Fruit fly (Drosophila melanogaster): ENCODE measurements around the gene CG2991.
A peak's percentile ranks its signal among the peaks of the same experiment; 100 is the strongest.

The CG2991 gene

dm6 chr2L:2907776-2908175 lies 50.8 kb downstream of the CG2991 start (continued):
- no peak for TF ChIP-seq D19A (tag; optimal IDR thresholded peaks at IDR 0.05)
- no peak for TF ChIP-seq CG3281 (GFP tag; optimal IDR thresholded peaks at IDR 0.05)
- TF ChIP-seq CG6175 (GFP tag; IDR thresholded peaks at IDR 0.05) = 0 out of 3 replicates have a peak, but pooled peaks have one; percentile 29
- TF ChIP-seq CG13775 (GFP tag; optimal IDR thresholded peaks at IDR 0.05) = no peak
- TF ChIP-seq aop (GFP tag; IDR thresholded peaks at IDR 0.05) = no peak
- 0 out of 4 replicates have a peak, but pooled peaks have one; percentile 18 for TF ChIP-seq chinmo (GFP tag; IDR thresholded peaks at IDR 0.05; ENCODE audit: partially characterized antibody)
- TF ChIP-seq CG10654 (GFP tag; optimal IDR thresholded peaks at IDR 0.05) = no peak
- TF ChIP-seq CG4707 (GFP tag; optimal IDR thresholded peaks at IDR 0.05) = no peak
- no peak for TF ChIP-seq Dip3 (GFP tag; optimal IDR thresholded peaks at IDR 0.05)
- no peak for TF ChIP-seq CG12744 (GFP tag; optimal IDR thresholded peaks at IDR 0.05)
- TF ChIP-seq rib (GFP tag; IDR thresholded peaks at IDR 0.05) = 0 out of 2 replicates have a peak, but pooled peaks have one; percentile 30
- no peak for TF ChIP-seq CG8765 (GFP tag; IDR thresholded peaks at IDR 0.05)
- no peak for TF ChIP-seq Fer3 (tag; optimal IDR thresholded peaks at IDR 0.05)
- no peak for TF ChIP-seq CG1233 (GFP tag; optimal IDR thresholded peaks at IDR 0.05)
- peak; percentile 44 for TF ChIP-seq Med (GFP tag)
- TF ChIP-seq CG2202 (tag; optimal IDR thresholded peaks at IDR 0.05) = no peak
- no peak for TF ChIP-seq CG11504 (tag; optimal IDR thresholded peaks at IDR 0.05)
- TF ChIP-seq CoRest (tag; optimal IDR thresholded peaks at IDR 0.05) = no peak
- TF ChIP-seq CG1792 (GFP tag; optimal IDR thresholded peaks at IDR 0.05) = no peak
- 0 out of 3 replicates have a peak, but pooled peaks have one; percentile 14 for TF ChIP-seq Dbx (GFP tag; IDR thresholded peaks at IDR 0.05)
- no peak for TF ChIP-seq Poxn (GFP tag; IDR thresholded peaks at IDR 0.05)
- no peak for TF ChIP-seq insv (GFP tag; optimal IDR thresholded peaks at IDR 0.05)
- TF ChIP-seq Hmx (GFP tag; optimal IDR thresholded peaks at IDR 0.05) = no peak
- no peak for TF ChIP-seq Trl (optimal IDR thresholded peaks at IDR 0.05)
- TF ChIP-seq Trl (GFP tag; optimal IDR thresholded peaks at IDR 0.05) = no peak
- no peak for TF ChIP-seq CG2875 (GFP tag; optimal IDR thresholded peaks at IDR 0.05)
- TF ChIP-seq psq (GFP tag; optimal IDR thresholded peaks at IDR 0.05) = no peak
- no peak for TF ChIP-seq Kr (GFP tag; optimal IDR thresholded peaks at IDR 0.05)
- peak; percentile 12 for TF ChIP-seq mirr (GFP tag; optimal IDR thresholded peaks at IDR 0.05)
- TF ChIP-seq nerfin-2 (GFP tag; IDR thresholded peaks at IDR 0.05; ENCODE audit: partially characterized antibody) = no peak
- no peak for TF ChIP-seq pho (GFP tag; optimal IDR thresholded peaks at IDR 0.05)
- TF ChIP-seq jing (GFP tag; optimal IDR thresholded peaks at IDR 0.05) = no peak
- no peak for TF ChIP-seq lola (GFP tag; optimal IDR thresholded peaks at IDR 0.05)
- 0 out of 3 replicates have a peak, but pooled peaks have one; percentile 13 for TF ChIP-seq ci (GFP tag; IDR thresholded peaks at IDR 0.05)
- no peak for TF ChIP-seq vnd (GFP tag; IDR thresholded peaks at IDR 0.05; ENCODE audit: partially characterized antibody)
- no peak for TF ChIP-seq usp (GFP tag; optimal IDR thresholded peaks at IDR 0.05)
- TF ChIP-seq sisA (GFP tag; IDR thresholded peaks at IDR 0.05) = no peak
- no peak for TF ChIP-seq CG18619 (GFP tag; optimal IDR thresholded peaks at IDR 0.05)
- no peak for TF ChIP-seq CG30020 (tag; optimal IDR thresholded peaks at IDR 0.05)
- no peak for TF ChIP-seq Nf-YC (tag; optimal IDR thresholded peaks at IDR 0.05)
- TF ChIP-seq CG17359 (tag; optimal IDR thresholded peaks at IDR 0.05) = no peak
- no peak for TF ChIP-seq CG8290 (GFP tag; optimal IDR thresholded peaks at IDR 0.05)
- no peak for TF ChIP-seq CG8290 (tag; optimal IDR thresholded peaks at IDR 0.05)
- no peak for TF ChIP-seq CG11696 (GFP tag; IDR thresholded peaks at IDR 0.05)
- no peak for TF ChIP-seq Sin3A (optimal IDR thresholded peaks at IDR 0.05)
- no peak for TF ChIP-seq Antp (GFP tag; optimal IDR thresholded peaks at IDR 0.05)
- no peak for TF ChIP-seq ATbp (GFP tag; optimal IDR thresholded peaks at IDR 0.05)
- no peak for TF ChIP-seq ab (GFP tag; optimal IDR thresholded peaks at IDR 0.05)
- TF ChIP-seq CG7271 (tag; optimal IDR thresholded peaks at IDR 0.05) = no peak
- no peak for TF ChIP-seq CG8944 (GFP tag; optimal IDR thresholded peaks at IDR 0.05)
- no peak for TF ChIP-seq CG8089 (GFP tag; optimal IDR thresholded peaks at IDR 0.05)
- TF ChIP-seq NFAT (GFP tag; IDR thresholded peaks at IDR 0.05) = 0 out of 2 replicates have a peak, but pooled peaks have one; percentile 15
- no peak for TF ChIP-seq tup (GFP tag; optimal IDR thresholded peaks at IDR 0.05)

Measured in whole organism, embryonic.